Worm (Caenorhabditis elegans) whole organism, young adult: ENCODE data around the gene C48B4.12.

Experiments
- B0261.1 ChIP-seq: sonication (generic microtip); optimal IDR thresholded peaks from 2 replicates; lab custom pipeline; 2016; ENCODE audit warnings: mild to moderate bottlenecking, missing genetic modification characterization, moderate library complexity, missing compliant biosample characterization
- F10E7.11 ChIP-seq: sonication (generic microtip); optimal IDR thresholded peaks from 2 replicates; lab custom pipeline; 2017; ENCODE audit warnings: mild to moderate bottlenecking, missing genetic modification characterization, moderate library complexity, missing compliant biosample characterization
- F52B5.7 ChIP-seq: sonication (generic microtip); optimal IDR thresholded peaks from 2 replicates; lab custom pipeline; 2016; ENCODE audit warnings: mild to moderate bottlenecking, missing genetic modification characterization, missing compliant biosample characterization
- F55B11.4 ChIP-seq: sonication (generic microtip); optimal IDR thresholded peaks from 2 replicates; lab custom pipeline; 2016; ENCODE audit warnings: missing compliant biosample characterization, missing genetic modification characterization, borderline replicate concordance; ENCODE audit not compliant: insufficient read depth
- F57C9.4 ChIP-seq: sonication (generic microtip); optimal IDR thresholded peaks from 2 replicates; lab custom pipeline; 2017; ENCODE audit warnings: mild to moderate bottlenecking, missing genetic modification characterization, missing compliant biosample characterization
- Y53F4B.3 ChIP-seq: fragments of 200-800 bp; sonication (Bioruptor generic); IDR thresholded peaks from 2 replicates; pipeline ENCODE4 v1.3.6; 2022; ENCODE audit warnings: missing genetic modification reagents, missing genetic modification characterization, missing compliant biosample characterization
- aptf-2 ChIP-seq: fragments of 200-800 bp; sonication (Bioruptor generic); conservative IDR thresholded peaks from 2 replicates; pipeline ENCODE4 v1.3.6; 2022; ENCODE audit warnings: missing genetic modification reagents, missing genetic modification characterization, missing compliant biosample characterization
- athp-1 ChIP-seq: sonication (generic microtip); optimal IDR thresholded peaks from 2 replicates; lab custom pipeline; 2017; ENCODE audit warnings: mild to moderate bottlenecking, missing genetic modification characterization, missing compliant biosample characterization
- attf-3 ChIP-seq: fragments of 200-800 bp; sonication (Bioruptor generic); conservative IDR thresholded peaks from 2 replicates; pipeline ENCODE4 v1.3.6; 2022; ENCODE audit warnings: missing genetic modification reagents, missing genetic modification characterization, missing compliant biosample characterization
- bed-1 ChIP-seq: fragments of 200-800 bp; sonication (Bioruptor generic); IDR thresholded peaks from 2 replicates; pipeline ENCODE4 v1.3.6; 2022; ENCODE audit warnings: missing genetic modification reagents, missing genetic modification characterization, missing compliant biosample characterization
- cebp-1 ChIP-seq, 2 experiments: fragments of 200-800 bp in 1 of 2; sonication (Bioruptor generic) in 1 of 2; sonication (generic microtip) in 1 of 2; IDR thresholded peaks in 1 of 2; optimal IDR thresholded peaks in 1 of 2; 2 replicates each; pipeline versions ENCODE4 v1.3.6 to Lab custom; 2017 to 2022; ENCODE audit warnings: missing compliant biosample characterization in 2 of 2, missing genetic modification characterization in 2 of 2, mild to moderate bottlenecking in 1 of 2, missing genetic modification reagents in 1 of 2, moderate library complexity in 1 of 2
- dox-1 ChIP-seq: fragments of 200-800 bp; sonication (Bioruptor generic); IDR thresholded peaks from 2 replicates; pipeline ENCODE4 v1.3.6; 2022; ENCODE audit warnings: missing genetic modification reagents, missing genetic modification characterization, missing compliant biosample characterization
- dpff-1 ChIP-seq: sonication (generic microtip); optimal IDR thresholded peaks from 2 replicates; lab custom pipeline; 2017; ENCODE audit warnings: mild to moderate bottlenecking, missing genetic modification characterization, missing compliant biosample characterization
- efl-1 ChIP-seq: fragments of 150-350 bp; optimal IDR thresholded peaks from 2 replicates; lab custom pipeline; 2014; ENCODE audit warnings: missing biosample characterization, missing genetic modification reagents, missing genetic modification characterization
- egl-44 ChIP-seq: fragments of 200-800 bp; sonication (Bioruptor generic); IDR thresholded peaks from 2 replicates; pipeline ENCODE4 v1.3.6; 2022; ENCODE audit warnings: missing genetic modification reagents, missing genetic modification characterization, missing compliant biosample characterization
- fkh-3 ChIP-seq: sonication (generic microtip); optimal IDR thresholded peaks from 2 replicates; lab custom pipeline; 2016; ENCODE audit warnings: mild to moderate bottlenecking, missing genetic modification characterization, missing compliant biosample characterization
- lag-1 ChIP-seq: fragments of 200-800 bp; sonication (Bioruptor generic); IDR thresholded peaks from 2 replicates; pipeline ENCODE4 v1.3.6; 2022; ENCODE audit warnings: missing genetic modification reagents, missing genetic modification characterization, missing compliant biosample characterization
- lin-26 ChIP-seq: fragments of 200-800 bp; sonication (Bioruptor generic); IDR thresholded peaks from 2 replicates; pipeline ENCODE4 v1.3.6; 2022; ENCODE audit warnings: missing genetic modification reagents, missing genetic modification characterization, missing compliant biosample characterization
- lin-54 ChIP-seq: fragments of 200-800 bp; sonication (Bioruptor generic); optimal IDR thresholded peaks from 2 replicates; lab custom pipeline; 2018; ENCODE audit warnings: mild to moderate bottlenecking, missing genetic modification characterization, missing compliant biosample characterization
- madf-8 ChIP-seq: fragments of 200-800 bp; sonication (Bioruptor generic); conservative IDR thresholded peaks from 2 replicates; pipeline ENCODE4 v1.3.6; 2022; ENCODE audit warnings: missing genetic modification reagents, missing genetic modification characterization, missing compliant biosample characterization
- mcd-1 ChIP-seq: fragments of 200-800 bp; sonication (Bioruptor generic); IDR thresholded peaks from 2 replicates; pipeline ENCODE4 v1.3.6; 2022; ENCODE audit warnings: missing genetic modification reagents, missing genetic modification characterization, missing compliant biosample characterization
- mel-28 ChIP-seq: sonication (generic microtip); optimal IDR thresholded peaks from 2 replicates; lab custom pipeline; 2016; ENCODE audit warnings: borderline replicate concordance, mild to moderate bottlenecking, missing genetic modification characterization, missing compliant biosample characterization
- nfya-1 ChIP-seq: sonication (generic microtip); optimal IDR thresholded peaks from 2 replicates; lab custom pipeline; 2017; ENCODE audit warnings: antibody characterized with exemption, missing compliant biosample characterization, missing genetic modification characterization, borderline replicate concordance; ENCODE audit not compliant: insufficient read depth
- nfyb-1 ChIP-seq: fragments of 200-800 bp; sonication (Bioruptor generic); IDR thresholded peaks from 2 replicates; pipeline ENCODE4 v1.3.6; 2022; ENCODE audit warnings: missing genetic modification reagents, missing genetic modification characterization, missing compliant biosample characterization
- nhr-179 ChIP-seq: sonication (generic microtip); optimal IDR thresholded peaks from 2 replicates; lab custom pipeline; 2016; ENCODE audit warnings: mild to moderate bottlenecking, missing genetic modification characterization, missing compliant biosample characterization
- nhr-90 ChIP-seq: sonication (generic microtip); optimal IDR thresholded peaks from 2 replicates; lab custom pipeline; 2016; ENCODE audit warnings: missing genotype, mild to moderate bottlenecking, missing genetic modification characterization, missing compliant biosample characterization
- pbrm-1 ChIP-seq: fragments of 200-800 bp; sonication (Bioruptor generic); IDR thresholded peaks from 2 replicates; pipeline ENCODE4 v1.3.6; 2022; ENCODE audit warnings: missing genetic modification reagents, missing genetic modification characterization, missing compliant biosample characterization
- pha-4 ChIP-seq: fragments of 150-350 bp; sonication (generic microtip); optimal IDR thresholded peaks from 2 replicates; lab custom pipeline; 2014; ENCODE audit warnings: missing biosample characterization, missing genetic modification reagents, missing genetic modification characterization
- rcor-1 ChIP-seq: fragments of 200-800 bp; sonication (Bioruptor generic); IDR thresholded peaks from 2 replicates; pipeline ENCODE4 v1.3.6; 2022; ENCODE audit warnings: missing genetic modification reagents, missing genetic modification characterization, missing compliant biosample characterization
- snpc-1.3 ChIP-seq: sonication (generic microtip); optimal IDR thresholded peaks from 2 replicates; lab custom pipeline; 2017; ENCODE audit warnings: missing genetic modification characterization, mild to moderate bottlenecking, missing compliant biosample characterization, antibody characterized with exemption, moderate library complexity, missing genotype, missing genetic modification reagents; ENCODE audit not compliant: insufficient read depth
- snpc-4 ChIP-seq, 5 experiments: fragments of 150-350 bp in 1 of 5; sonication (generic microtip) in 4 of 5; optimal IDR thresholded peaks; 2 replicates each; lab custom pipeline; 2014 to 2018; ENCODE audit warnings: missing genetic modification characterization in 5 of 5, missing biosample characterization in 3 of 5, antibody characterized with exemption in 2 of 5, mild to moderate bottlenecking in 2 of 5, missing compliant biosample characterization in 2 of 5, missing genotype in 2 of 5, moderate library complexity in 2 of 5, missing genetic modification reagents in 1 of 5
- sptf-2 ChIP-seq: fragments of 200-800 bp; sonication (Bioruptor generic); optimal IDR thresholded peaks from 2 replicates; lab custom pipeline; 2018; ENCODE audit warnings: mild to moderate bottlenecking, missing genetic modification characterization, missing compliant biosample characterization
- unc-62 ChIP-seq: fragments of 150-350 bp; optimal IDR thresholded peaks from 2 replicates; lab custom pipeline; 2014; ENCODE audit warnings: missing biosample characterization, missing genetic modification reagents, missing genetic modification characterization
- xnd-1 ChIP-seq: sonication (generic microtip); optimal IDR thresholded peaks from 2 replicates; lab custom pipeline; 2016; ENCODE audit warnings: missing genotype, missing genetic modification reagents, missing genetic modification characterization, missing compliant biosample characterization
- ztf-28 ChIP-seq: fragments of 200-800 bp; sonication (Bioruptor generic); IDR thresholded peaks from 2 replicates; pipeline ENCODE4 v1.3.6; 2022; ENCODE audit warnings: missing genetic modification reagents, missing genetic modification characterization, missing compliant biosample characterization

Gene C48B4.12

ce11 chrIII:9631117-9631655, 34.0 kb downstream of the C48B4.12 start, which contains the start of gene ubc-7 (continued):
- peak; percentile 79 for TF ChIP-seq xnd-1 (tag; lab: Kevin White, UChicago)
- no peak for TF ChIP-seq sptf-2 (GFP tag; lab: Kevin White, UChicago)
- no peak for TF ChIP-seq F55B11.4 (tag; lab: Kevin White, UChicago)
- no peak for TF ChIP-seq unc-62 (GFP tag; lab: Kevin White, UChicago)
- peak; percentile 22 for TF ChIP-seq snpc-1.3 (tag; lab: Kevin White, UChicago)
- no peak for TF ChIP-seq fkh-3
- TF ChIP-seq efl-1 (GFP tag; lab: Kevin White, UChicago), result peak; percentile 96
- no peak for TF ChIP-seq pha-4 (tag; lab: Kevin White, UChicago)
- TF ChIP-seq F57C9.4, result no peak
- TF ChIP-seq egl-44, result no peak
- TF ChIP-seq lin-26 (GFP tag; lab: Robert Waterston, UW), result no peak
- peak; percentile 70 for TF ChIP-seq rcor-1 (GFP tag; lab: Robert Waterston, UW)
- no peak for TF ChIP-seq nfya-1 (tag; lab: Kevin White, UChicago)
- no peak for TF ChIP-seq snpc-4 (GFP tag; optimal IDR thresholded peaks at IDR 0.05; lab: Kevin White, UChicago)
- TF ChIP-seq snpc-4 (tag; optimal IDR thresholded peaks at IDR 0.05; lab: Kevin White, UChicago), result peak in 2 of 4 experiments; percentile 14 to 45
- no peak for TF ChIP-seq dpff-1 (tag; lab: Kevin White, UChicago)
- TF ChIP-seq Y53F4B.3, result no peak
- no peak for TF ChIP-seq cebp-1 (GFP tag; IDR thresholded peaks at IDR 0.05; lab: Robert Waterston, UW)
- peak; percentile 71 for TF ChIP-seq cebp-1 (tag; optimal IDR thresholded peaks at IDR 0.05; lab: Kevin White, UChicago)
- no peak for TF ChIP-seq nhr-179 (tag; lab: Kevin White, UChicago)
- no peak for TF ChIP-seq athp-1 (tag; lab: Kevin White, UChicago)
- peak; percentile 92 for TF ChIP-seq madf-8
- peak; percentile 25; the same call in 1 of the 2 replicates for TF ChIP-seq dox-1
- no peak for TF ChIP-seq bed-1
- TF ChIP-seq attf-3 (GFP tag; lab: Robert Waterston, UW), result no peak
- TF ChIP-seq nhr-90 (tag; lab: Kevin White, UChicago), result no peak
- no peak for TF ChIP-seq lag-1
- TF ChIP-seq ztf-28, result no peak
- TF ChIP-seq F52B5.7 (tag; lab: Kevin White, UChicago), result no peak
- peak; percentile 80 for TF ChIP-seq mcd-1 (GFP tag; lab: Robert Waterston, UW)
- TF ChIP-seq F10E7.11 (tag; lab: Kevin White, UChicago), result no peak
- no peak for TF ChIP-seq aptf-2
- no peak for TF ChIP-seq pbrm-1
- TF ChIP-seq lin-54 (GFP tag; lab: Kevin White, UChicago), result peak; percentile 95
- no peak for TF ChIP-seq B0261.1 (tag; lab: Kevin White, UChicago)
- peak; percentile 43; the same call in 1 of the 2 replicates for TF ChIP-seq nfyb-1 (GFP tag; lab: Robert Waterston, UW)
- no peak for TF ChIP-seq mel-28 (tag; lab: Kevin White, UChicago)

- TF ChIP-seq mcd-1 (GFP tag; lab: Robert Waterston, UW), result no peak
Measured at ce11 chrIII:9637016-9637415, 39.9 kb downstream of the C48B4.12 start, which contains the start of gene gei-13. TSS of gene gei-13 (minus strand) at chrIII:9637116.
